Worm (Caenorhabditis elegans): Measurements from ENCODE around the gene C08B6.8.
A peak's percentile ranks its signal among the peaks of the same experiment; 100 is the strongest.

Gene C08B6.8

ce11 chrV:10179235-10179634 lies 44.8 kb downstream of the C08B6.8 start, which contains the start of gene cul-5:
Gene cul-5 (plus strand): TSS chrV:10179535.
- TF ChIP-seq eor-1 (tag; optimal IDR thresholded peaks at IDR 0.05) (no peak), pqm-1 (tag; optimal IDR thresholded peaks at IDR 0.05) (peak; percentile 35), pha-4 (tag; optimal IDR thresholded peaks at IDR 0.05) (peak; percentile 29), elt-2 (tag; optimal IDR thresholded peaks at IDR 0.05) (peak; percentile 28)

ce11 chrV:10182984-10183383 lies 48.5 kb downstream of the C08B6.8 start, which contains the start of gene ZK856.4:
Gene ZK856.4 (plus strand): TSS chrV:10183284.
- TF ChIP-seq pqm-1 (tag; optimal IDR thresholded peaks at IDR 0.05) (no peak), unc-39 (tag; optimal IDR thresholded peaks at IDR 0.05) (no peak), nhr-12 (tag; optimal IDR thresholded peaks at IDR 0.05) (no peak), ama-1 (optimal IDR thresholded peaks at IDR 0.05) (no peak), pha-4 (tag; optimal IDR thresholded peaks at IDR 0.05) (no peak), unc-62 (GFP tag; optimal IDR thresholded peaks at IDR 0.05) (no peak), egl-27 (tag; optimal IDR thresholded peaks at IDR 0.05) (no peak), ceh-82 (tag; optimal IDR thresholded peaks at IDR 0.05) (no peak), nfya-1 (tag; optimal IDR thresholded peaks at IDR 0.05; ENCODE audit: insufficient read depth) (no peak), tbx-2 (tag; optimal IDR thresholded peaks at IDR 0.05) (no peak), eor-1 (tag; optimal IDR thresholded peaks at IDR 0.05) (no peak), lin-39 (tag; optimal IDR thresholded peaks at IDR 0.05) (no peak), nhr-23 (tag; optimal IDR thresholded peaks at IDR 0.05) (no peak), jun-1 (tag; optimal IDR thresholded peaks at IDR 0.05) (no peak)

DNA sequence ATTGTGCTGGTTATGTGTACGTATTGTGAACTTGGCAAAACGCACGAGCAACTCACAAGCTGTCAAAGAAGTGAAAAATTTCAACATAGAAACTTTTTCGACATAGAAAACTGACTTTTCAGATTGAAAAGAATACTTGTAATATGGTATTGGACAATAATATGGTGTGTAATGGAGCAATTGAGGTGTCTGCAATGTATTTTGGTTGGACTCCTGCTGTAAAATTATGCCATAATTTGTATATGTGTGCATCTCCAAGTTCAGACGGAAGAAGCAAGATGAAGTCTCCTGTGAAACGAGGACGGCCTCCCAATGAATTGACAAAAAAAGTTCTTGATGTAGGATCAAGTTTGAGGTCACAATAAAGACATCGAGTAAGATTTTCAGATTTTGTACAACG lies 49.4 kb downstream of the C08B6.8 start:
- TF ChIP-seq aly-2 (tag; optimal IDR thresholded peaks at IDR 0.05) (no peak), jun-1 (tag; optimal IDR thresholded peaks at IDR 0.05) (no peak)

- TF ChIP-seq daf-12 (tag; optimal IDR thresholded peaks at IDR 0.05) (no peak), pha-4 (tag; optimal IDR thresholded peaks at IDR 0.05) (no peak), ceh-82 (tag; optimal IDR thresholded peaks at IDR 0.05) (no peak), egl-5 (tag; optimal IDR thresholded peaks at IDR 0.05) (no peak), fkh-2 (tag; optimal IDR thresholded peaks at IDR 0.05) (no peak), mdl-1 (tag; optimal IDR thresholded peaks at IDR 0.05) (no peak), aly-2 (tag; optimal IDR thresholded peaks at IDR 0.05) (no peak), unc-39 (tag; optimal IDR thresholded peaks at IDR 0.05) (no peak), ceh-9 (tag; optimal IDR thresholded peaks at IDR 0.05) (no peak), nhr-25 (tag; optimal IDR thresholded peaks at IDR 0.05) (no peak), pqm-1 (tag; optimal IDR thresholded peaks at IDR 0.05) (no peak), lin-39 (tag; optimal IDR thresholded peaks at IDR 0.05) (no peak)
Measured at ce11 chrV:10185719-10186118, 51.3 kb downstream of the C08B6.8 start, which contains the start of gene ZK856.18. Gene ZK856.18 (minus strand): TSS chrV:10186007.

- TF ChIP-seq nfya-1 (tag; optimal IDR thresholded peaks at IDR 0.05; ENCODE audit: insufficient read depth) (no peak), nhr-77 (tag; optimal IDR thresholded peaks at IDR 0.05) (no peak), mdl-1 (tag; optimal IDR thresholded peaks at IDR 0.05) (no peak), ceh-9 (tag; optimal IDR thresholded peaks at IDR 0.05) (no peak), jun-1 (tag; optimal IDR thresholded peaks at IDR 0.05) (no peak), egl-27 (tag; optimal IDR thresholded peaks at IDR 0.05) (no peak), pha-4 (tag; optimal IDR thresholded peaks at IDR 0.05) (peak; percentile 14), lin-39 (tag; optimal IDR thresholded peaks at IDR 0.05) (no peak), R02D3.7 (tag; optimal IDR thresholded peaks at IDR 0.05) (no peak), aly-2 (tag; optimal IDR thresholded peaks at IDR 0.05) (no peak), ZK546.5 (tag; optimal IDR thresholded peaks at IDR 0.05) (no peak), pqm-1 (tag; optimal IDR thresholded peaks at IDR 0.05) (peak; percentile 94), elt-3 (tag; optimal IDR thresholded peaks at IDR 0.05) (no peak), nhr-23 (tag; optimal IDR thresholded peaks at IDR 0.05) (no peak), ztf-11 (tag; optimal IDR thresholded peaks at IDR 0.05) (no peak), egl-5 (tag; optimal IDR thresholded peaks at IDR 0.05) (no peak), snpc-4 (tag; optimal IDR thresholded peaks at IDR 0.05) (no peak), ceh-82 (tag; optimal IDR thresholded peaks at IDR 0.05) (no peak), mml-1 (tag; optimal IDR thresholded peaks at IDR 0.05) (no peak), elt-2 (tag; optimal IDR thresholded peaks at IDR 0.05) (peak; percentile 91)
Measured at ce11 chrV:10190081-10190556, 55.7 kb downstream of the C08B6.8 start, which contains the start of gene ZK856.5. Gene ZK856.5 (minus strand): TSS chrV:10190131.

ce11 chrV:10191242-10191641 lies 56.8 kb downstream of the C08B6.8 start:
- TF ChIP-seq daf-12 (tag; optimal IDR thresholded peaks at IDR 0.05): no peak
- TF ChIP-seq ztf-4 (tag; optimal IDR thresholded peaks at IDR 0.05): no peak
- peak; percentile 22 for TF ChIP-seq elt-2 (tag; optimal IDR thresholded peaks at IDR 0.05)
- no peak for TF ChIP-seq nhr-43 (tag; optimal IDR thresholded peaks at IDR 0.05; ENCODE audit: poor library complexity, severe bottlenecking)

All from whole organism, L3 larva.